Worm (Caenorhabditis elegans) whole organism, L3 larva: ENCODE results near the gene srw-13.

Experiments used
- daf-12 ChIP-seq: fragments of 150-350 bp; optimal IDR thresholded peaks from 2 replicates; lab custom pipeline; 2014; ENCODE audit warnings: missing biosample characterization, missing genetic modification reagents, missing genetic modification characterization
- fkh-10 ChIP-seq: sonication (generic microtip); optimal IDR thresholded peaks from 2 replicates; lab custom pipeline; 2017; ENCODE audit warnings: missing biosample characterization, missing genetic modification reagents, missing genetic modification characterization

ce11 chrV:15216705-15217104, 15.6 kb upstream of the srw-13 start, which contains the start of gene sri-25:
- no peak for TF ChIP-seq daf-12 (tag; lab: Kevin White, UChicago)
- TF ChIP-seq fkh-10, result no peak
